Worm (Caenorhabditis elegans): ENCODE data around the gene rle-1.

DNA sequence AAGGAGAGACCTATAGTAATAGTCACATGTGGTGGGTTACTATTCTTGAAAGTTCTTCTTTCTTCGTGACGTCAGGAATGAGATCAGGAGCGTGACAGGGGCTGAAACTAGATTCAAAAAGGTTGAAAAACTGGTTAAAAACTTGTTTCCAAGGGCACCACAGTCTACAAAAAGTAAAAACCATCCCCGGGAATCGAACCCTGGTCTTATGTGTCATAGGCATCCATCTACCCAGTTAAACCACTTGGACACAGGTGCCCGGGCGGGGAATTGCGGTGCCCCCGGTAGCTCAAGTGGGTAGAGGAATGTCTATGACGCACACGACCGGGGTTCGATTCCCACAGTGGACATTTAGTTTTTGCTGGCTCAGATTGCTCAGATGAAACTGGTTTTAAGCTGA lies 21.2 kb downstream of the rle-1 start:
- TF ChIP-seq sea-2 (GFP tag; IDR thresholded peaks at IDR 0.05) (no peak), ceh-27 (GFP tag; optimal IDR thresholded peaks at IDR 0.05) (no peak), tbp1 (GFP tag; optimal IDR thresholded peaks at IDR 0.05) (peak; percentile 33), unc-62 (GFP tag; optimal IDR thresholded peaks at IDR 0.05) (no peak), ama-1 (optimal IDR thresholded peaks at IDR 0.05) (no peak), ama-1 (GFP tag; optimal IDR thresholded peaks at IDR 0.05) (no peak), ets-4 (GFP tag; optimal IDR thresholded peaks at IDR 0.05) (no peak), egrh-3 (GFP tag; IDR thresholded peaks at IDR 0.05) (no peak), Y95B8A.8 (GFP tag; IDR thresholded peaks at IDR 0.05) (no peak), snpc-1.1 (tag; optimal IDR thresholded peaks at IDR 0.05; ENCODE audit: insufficient read depth) (no peak)

Data from whole organism, young adult.